Worm (Caenorhabditis elegans) whole organism, early embryonic: ENCODE data around the gene nhr-164.

Experiments
- B0310.2 ChIP-seq: sonication (generic microtip); optimal IDR thresholded peaks from 2 replicates; lab custom pipeline; 2016; ENCODE audit warnings: mild to moderate bottlenecking, missing genetic modification characterization, missing compliant biosample characterization
- ama-1 ChIP-seq: fragments of 150-350 bp; optimal IDR thresholded peaks from 2 replicates; lab custom pipeline; 2014
- hmg-4 ChIP-seq: fragments of 200-800 bp; sonication (Bioruptor generic); optimal IDR thresholded peaks from 2 replicates; lab custom pipeline; 2018; ENCODE audit warnings: mild to moderate bottlenecking, missing genetic modification characterization, missing compliant biosample characterization

ce11 chrV:15252082-15252481 is 16.5 kb upstream of the nhr-164 start, which contains the start of gene srbc-76:
- no peak for TF ChIP-seq B0310.2 (tag; lab: Kevin White, UChicago)
- no peak for TF ChIP-seq hmg-4 (GFP tag; lab: Kevin White, UChicago)
- no peak for TF ChIP-seq ama-1 (lab: Kevin White, UChicago)
